Fruit fly (Drosophila melanogaster): ENCODE data around the gene CG33630.

- TF ChIP-seq insv (optimal IDR thresholded peaks at IDR 0.05), result no peak
- no peak for TF ChIP-seq psq (optimal IDR thresholded peaks at IDR 0.05)
- TF ChIP-seq Sin3A (optimal IDR thresholded peaks at IDR 0.05), result no peak
- no peak for TF ChIP-seq h (optimal IDR thresholded peaks at IDR 0.05)
- TF ChIP-seq ttk (optimal IDR thresholded peaks at IDR 0.05), result no peak
- no peak for TF ChIP-seq Myc (optimal IDR thresholded peaks at IDR 0.05)
Measured at dm6 chr3R:10035765-10036164, 26.7 kb upstream of the CG33630 start.
